Fruit fly (Drosophila melanogaster) S2 (cell line): ENCODE data around the gene CG17032.

Experiments
- CG8478 ChIP-seq: fragments of >200 bp; optimal IDR thresholded peaks from 2 replicates; lab custom pipeline; 2018
- CTCF ChIP-seq, 2 experiments: fragments of >200 bp; optimal IDR thresholded peaks; 2 replicates each; lab custom pipeline; 2018

dm6 chr3L:15975068-15975467 is 16.4 kb downstream of the CG17032 start, which contains the start of gene CG17026:
- TF ChIP-seq CTCF (optimal IDR thresholded peaks at IDR 0.05; lab: Kevin White, UChicago) (no peak), CG8478 (lab: Kevin White, UChicago) (no peak)
